Worm (Caenorhabditis elegans) whole organism, early embryonic: ENCODE measurements around the gene D1054.19.

ENCODE experiments used
- F13C5.2 ChIP-seq: sonication (generic microtip); optimal IDR thresholded peaks from 2 replicates; lab custom pipeline; 2017; ENCODE audit warnings: mild to moderate bottlenecking, missing genetic modification characterization, inconsistent platforms, missing compliant biosample characterization
- aly-1 ChIP-seq: sonication (generic microtip); optimal IDR thresholded peaks from 2 replicates; lab custom pipeline; 2016; ENCODE audit warnings: missing genetic modification characterization, missing compliant biosample characterization
- ama-1 ChIP-seq: fragments of 150-350 bp; optimal IDR thresholded peaks from 2 replicates; lab custom pipeline; 2014
- ceh-36 ChIP-seq: sonication (generic microtip); optimal IDR thresholded peaks from 2 replicates; lab custom pipeline; 2016; ENCODE audit warnings: missing genetic modification characterization, inconsistent platforms, missing compliant biosample characterization
- ets-7 ChIP-seq: sonication (generic microtip); optimal IDR thresholded peaks from 2 replicates; lab custom pipeline; 2016; ENCODE audit warnings: missing genotype, missing genetic modification characterization, missing compliant biosample characterization
- scrt-1 ChIP-seq: fragments of 200-800 bp; sonication (Bioruptor generic); IDR thresholded peaks from 2 replicates; pipeline ENCODE4 v1.3.6; 2022; ENCODE audit warnings: missing genetic modification characterization, missing compliant biosample characterization
- sea-1 ChIP-seq: fragments of 200-800 bp; sonication (Bioruptor generic); conservative IDR thresholded peaks from 2 replicates; pipeline ENCODE4 v1.3.6; 2022; ENCODE audit warnings: missing genetic modification characterization, missing compliant biosample characterization
- tbx-37 ChIP-seq: fragments of 200-800 bp; sonication (Bioruptor generic); conservative IDR thresholded peaks from 2 replicates; pipeline ENCODE4 v1.3.6; 2022; ENCODE audit warnings: missing genetic modification reagents, missing genetic modification characterization, missing compliant biosample characterization
- tra-4 ChIP-seq: sonication (generic microtip); optimal IDR thresholded peaks from 2 replicates; lab custom pipeline; 2017; ENCODE audit warnings: missing genetic modification characterization, missing compliant biosample characterization

- no peak for TF ChIP-seq tra-4 (tag; lab: Kevin White, UChicago)
- TF ChIP-seq ama-1 (lab: Kevin White, UChicago) = no peak
- no peak for TF ChIP-seq ceh-36 (tag; lab: Kevin White, UChicago)
- TF ChIP-seq tbx-37 (GFP tag; lab: Robert Waterston, UW) = no peak
- TF ChIP-seq sea-1 (GFP tag; lab: Robert Waterston, UW) = no peak
- no peak for TF ChIP-seq ets-7
- TF ChIP-seq scrt-1 (GFP tag; lab: Robert Waterston, UW) = no peak
- TF ChIP-seq aly-1 (tag; lab: Kevin White, UChicago) = no peak
- no peak for TF ChIP-seq F13C5.2 (tag; lab: Kevin White, UChicago)
Measured at ce11 chrV:10770026-10770425, 25.6 kb upstream of the D1054.19 start, which contains the start of the genes D1054.1 and pas-2.
